Worm (Caenorhabditis elegans): ENCODE measurements around the gene D2089.3.

D2089.3 gene

ce11 chrII:10658576-10659256 is 6.2 kb downstream of the D2089.3 start, which contains the start of the genes snu-13 and rsp-7 (continued):
- TF ChIP-seq ceh-27 (GFP tag; optimal IDR thresholded peaks at IDR 0.05) (peak; percentile 28), F23B12.7 (tag; optimal IDR thresholded peaks at IDR 0.05; ENCODE audit: insufficient read depth) (peak; percentile 78), tlf-1 (GFP tag; optimal IDR thresholded peaks at IDR 0.05) (peak; percentile 54), F10E7.11 (tag; optimal IDR thresholded peaks at IDR 0.05) (no peak), rcor-1 (GFP tag; IDR thresholded peaks at IDR 0.05) (0 out of 2 replicates have a peak, but pooled peaks have one; percentile 6), ZK185.1 (tag; optimal IDR thresholded peaks at IDR 0.05; ENCODE audit: poor library complexity, severe bottlenecking) (peak; percentile 25), F49E8.2 (tag; optimal IDR thresholded peaks at IDR 0.05; ENCODE audit: insufficient read depth) (peak; percentile 31), lin-54 (GFP tag; optimal IDR thresholded peaks at IDR 0.05) (peak; percentile 68), madf-8 (GFP tag; conservative IDR thresholded peaks at IDR 0.05) (peak; percentile 57), somi-1 (GFP tag; optimal IDR thresholded peaks at IDR 0.05) (peak; percentile 0), cebp-1 (GFP tag; IDR thresholded peaks at IDR 0.05) (no peak), cebp-1 (tag; optimal IDR thresholded peaks at IDR 0.05) (peak; percentile 36), hmg-1.2 (GFP tag; IDR thresholded peaks at IDR 0.05) (peak; percentile 42; the same call in 1 of the 2 replicates), C06A6.2 (GFP tag; conservative IDR thresholded peaks at IDR 0.05) (0 out of 2 replicates have a peak, but pooled peaks have one; percentile 23), F22D6.2 (tag; optimal IDR thresholded peaks at IDR 0.05) (no peak), hmg-20 (GFP tag; IDR thresholded peaks at IDR 0.05) (no peak), madf-6 (GFP tag; IDR thresholded peaks at IDR 0.05) (peak; percentile 53; the same call in 1 of the 2 replicates), F33H1.4 (GFP tag; IDR thresholded peaks at IDR 0.05) (peak; percentile 91), D2030.7 (GFP tag; IDR thresholded peaks at IDR 0.05) (peak; percentile 22; the same call in 1 of the 2 replicates), tbp1 (GFP tag; optimal IDR thresholded peaks at IDR 0.05) (peak; percentile 41), lsl-1 (GFP tag; optimal IDR thresholded peaks at IDR 0.05) (peak; percentile 69), F37B4.10 (GFP tag; IDR thresholded peaks at IDR 0.05) (no peak), nhr-120 (GFP tag; IDR thresholded peaks at IDR 0.05) (no peak), dox-1 (GFP tag; IDR thresholded peaks at IDR 0.05) (peak; percentile 64; the same call in 1 of the 2 replicates), Y56A3A.18 (GFP tag; IDR thresholded peaks at IDR 0.05) (no peak)

ce11 chrII:10657632-10658108 is 7.3 kb downstream of the D2089.3 start, which contains the start of gene lact-3:
Gene lact-3 (minus strand): TSS chrII:10657682.
- TF ChIP-seq cebp-1 (GFP tag; IDR thresholded peaks at IDR 0.05) (no peak), cebp-1 (tag; optimal IDR thresholded peaks at IDR 0.05) (peak; percentile 38), Y67H2A.10 (GFP tag; conservative IDR thresholded peaks at IDR 0.05) (no peak), him-1 (tag; optimal IDR thresholded peaks at IDR 0.05) (peak; percentile 16), F49E8.2 (tag; optimal IDR thresholded peaks at IDR 0.05; ENCODE audit: insufficient read depth) (peak; percentile 70), zfh-2 (GFP tag; conservative IDR thresholded peaks at IDR 0.05) (0 out of 2 replicates have a peak, but pooled peaks have one; percentile 5), efl-1 (GFP tag; optimal IDR thresholded peaks at IDR 0.05) (no peak), cebp-2 (GFP tag; IDR thresholded peaks at IDR 0.05) (0 out of 2 replicates have a peak, but pooled peaks have one; percentile 72), ceh-91 (GFP tag; IDR thresholded peaks at IDR 0.05) (0 out of 2 replicates have a peak, but pooled peaks have one; percentile 16), ama-1 (optimal IDR thresholded peaks at IDR 0.05) (no peak), ama-1 (GFP tag; optimal IDR thresholded peaks at IDR 0.05) (peak in 1 of 2 experiments; percentile 34), lsl-1 (GFP tag; optimal IDR thresholded peaks at IDR 0.05) (peak; percentile 23), tlf-1 (GFP tag; optimal IDR thresholded peaks at IDR 0.05) (peak; percentile 13), ekl-4 (GFP tag; IDR thresholded peaks at IDR 0.05) (peak; percentile 71), chd-7 (tag; optimal IDR thresholded peaks at IDR 0.05) (peak; percentile 35), madf-6 (GFP tag; IDR thresholded peaks at IDR 0.05) (peak; percentile 65), mcd-1 (GFP tag; IDR thresholded peaks at IDR 0.05) (peak; percentile 43), Y56A3A.18 (GFP tag; IDR thresholded peaks at IDR 0.05) (peak; percentile 25; the same call in 1 of the 2 replicates), lin-26 (GFP tag; IDR thresholded peaks at IDR 0.05) (0 out of 2 replicates have a peak, but pooled peaks have one; percentile 59), rcor-1 (GFP tag; IDR thresholded peaks at IDR 0.05) (0 out of 2 replicates have a peak, but pooled peaks have one; percentile 13), Y53G8AR.9 (GFP tag; conservative IDR thresholded peaks at IDR 0.05) (peak; percentile 75), unc-130 (GFP tag; optimal IDR thresholded peaks at IDR 0.05) (peak; percentile 18), nfyb-1 (GFP tag; IDR thresholded peaks at IDR 0.05) (peak; percentile 63; the same call in 1 of the 2 replicates), athp-1 (tag; optimal IDR thresholded peaks at IDR 0.05) (peak; percentile 23), hmg-1.2 (GFP tag; IDR thresholded peaks at IDR 0.05) (peak; percentile 49), attf-6 (GFP tag; IDR thresholded peaks at IDR 0.05) (0 out of 2 replicates have a peak, but pooled peaks have one; percentile 29), ceh-79 (tag; optimal IDR thresholded peaks at IDR 0.05) (peak; percentile 23), hsf-1 (GFP tag; IDR thresholded peaks at IDR 0.05) (peak; percentile 68), T07F8.4 (tag; optimal IDR thresholded peaks at IDR 0.05) (no peak)

Measured in whole organism, young adult.